Fruit fly (Drosophila melanogaster) whole organism, embryonic: ENCODE results near the gene CG10803.

Experiments used
- Antp ChIP-seq: fragments of 200-800 bp; sonication (Bioruptor generic); optimal IDR thresholded peaks from 3 replicates; lab custom pipeline; 2016; ENCODE audit warnings: missing biosample characterization, missing genetic modification characterization
- Atf-2 ChIP-seq: fragments of 200-800 bp; sonication (Bioruptor generic); optimal IDR thresholded peaks from 2 replicates; lab custom pipeline; 2016; ENCODE audit warnings: missing biosample characterization, missing genetic modification characterization
- B-H1 ChIP-seq: fragments of 200-800 bp; sonication (Bioruptor generic); IDR thresholded peaks from 3 replicates; pipeline ENCODE4 v1.3.6; 2022; ENCODE audit warnings: missing biosample characterization, missing genetic modification characterization
- CG11398 ChIP-seq: fragments of 200-800 bp; sonication (Bioruptor generic); optimal IDR thresholded peaks from 2 replicates; lab custom pipeline; 2016; ENCODE audit warnings: missing biosample characterization, missing genetic modification characterization
- CG11723 ChIP-seq: fragments of 200-800 bp; sonication (Bioruptor generic); optimal IDR thresholded peaks from 2 replicates; lab custom pipeline; 2017; ENCODE audit warnings: missing biosample characterization, mild to moderate bottlenecking, missing genetic modification characterization
- CG12299 ChIP-seq: fragments of 200-800 bp; sonication (Bioruptor generic); optimal IDR thresholded peaks from 2 replicates; lab custom pipeline; 2018; ENCODE audit warnings: missing biosample characterization, mild to moderate bottlenecking, missing genetic modification characterization
- CG12744 ChIP-seq: fragments of 200-800 bp; sonication (Bioruptor generic); optimal IDR thresholded peaks from 2 replicates; lab custom pipeline; 2016; ENCODE audit warnings: missing biosample characterization, missing genetic modification characterization
- CG12942 ChIP-seq: fragments of 200-800 bp; sonication (Bioruptor generic); optimal IDR thresholded peaks from 3 replicates; lab custom pipeline; 2016; ENCODE audit warnings: missing biosample characterization, missing genetic modification characterization
- CG16779 ChIP-seq: fragments of 200-800 bp; sonication (Bioruptor generic); IDR thresholded peaks from 2 replicates; pipeline ENCODE4 v1.3.6; 2022; ENCODE audit warnings: missing biosample characterization, missing genetic modification characterization
- CG17186 ChIP-seq: fragments of 200-800 bp; sonication (Bioruptor generic); optimal IDR thresholded peaks from 3 replicates; lab custom pipeline; 2017; ENCODE audit warnings: missing biosample characterization, missing genetic modification reagents, missing genetic modification characterization
- CG17612 ChIP-seq: fragments of 200-800 bp; sonication (Bioruptor generic); IDR thresholded peaks from 2 replicates; pipeline ENCODE4 v1.3.6; 2022; ENCODE audit warnings: missing biosample characterization, missing genetic modification characterization
- CG2120 ChIP-seq: fragments of 200-800 bp; sonication (Bioruptor generic); optimal IDR thresholded peaks from 3 replicates; lab custom pipeline; 2016; ENCODE audit warnings: missing biosample characterization, missing genetic modification characterization
- CG2129 ChIP-seq: fragments of 200-800 bp; sonication (Bioruptor generic); IDR thresholded peaks from 2 replicates; pipeline ENCODE4 v1.3.6; 2022; ENCODE audit warnings: missing biosample characterization, missing genetic modification characterization; ENCODE audit not compliant: partially characterized antibody
- CG2678 ChIP-seq: fragments of 200-800 bp; sonication (Bioruptor generic); optimal IDR thresholded peaks from 3 replicates; lab custom pipeline; 2019; ENCODE audit warnings: missing biosample characterization, mild to moderate bottlenecking, missing genetic modification characterization, moderate library complexity
- CG30403 ChIP-seq: fragments of 200-800 bp; sonication (Bioruptor generic); optimal IDR thresholded peaks from 3 replicates; lab custom pipeline; 2016; ENCODE audit warnings: missing biosample characterization, missing genetic modification characterization
- CG33213 ChIP-seq: fragments of 200-800 bp; sonication (Bioruptor generic); optimal IDR thresholded peaks from 3 replicates; lab custom pipeline; 2016; ENCODE audit warnings: missing biosample characterization, missing genetic modification characterization
- CG3726 ChIP-seq: fragments of 200-800 bp; sonication (Bioruptor generic); IDR thresholded peaks from 3 replicates; pipeline ENCODE4, ENCODE4 v1.3.6; 2022; ENCODE audit warnings: missing biosample characterization, missing genetic modification characterization
- CG3847 ChIP-seq: fragments of 200-800 bp; sonication (Bioruptor generic); IDR thresholded peaks from 2 replicates; pipeline ENCODE4 v1.3.6; 2022; ENCODE audit warnings: missing biosample characterization, missing genetic modification characterization
- CG4707 ChIP-seq: fragments of 200-800 bp; sonication (Bioruptor generic); optimal IDR thresholded peaks from 2 replicates; lab custom pipeline; 2018; ENCODE audit warnings: missing biosample characterization, mild to moderate bottlenecking, missing genetic modification characterization, moderate library complexity
- CG6175 ChIP-seq: fragments of 200-800 bp; sonication (Bioruptor generic); IDR thresholded peaks from 3 replicates; pipeline ENCODE4 v1.3.6; 2022; ENCODE audit warnings: missing biosample characterization, missing genetic modification characterization
- CG7839 ChIP-seq: fragments of 200-800 bp; sonication (Bioruptor generic); optimal IDR thresholded peaks from 3 replicates; lab custom pipeline; 2018; ENCODE audit warnings: missing biosample characterization, mild to moderate bottlenecking, missing genetic modification characterization, moderate library complexity
- CG8944 ChIP-seq: fragments of 200-800 bp; sonication (Bioruptor generic); optimal IDR thresholded peaks from 3 replicates; lab custom pipeline; 2016; ENCODE audit warnings: missing biosample characterization, missing genetic modification characterization
- CG9609 ChIP-seq: fragments of 200-800 bp; sonication (Bioruptor generic); optimal IDR thresholded peaks from 3 replicates; lab custom pipeline; 2016; ENCODE audit warnings: missing biosample characterization, missing genetic modification characterization
- Deaf1 ChIP-seq: fragments of 200-800 bp; optimal IDR thresholded peaks from 3 replicates; lab custom pipeline; 2019; ENCODE audit warnings: missing biosample characterization, mild to moderate bottlenecking, missing genetic modification characterization, moderate library complexity
- E2f2 ChIP-seq: fragments of 200-800 bp; sonication (Bioruptor generic); IDR thresholded peaks from 2 replicates; pipeline ENCODE4 v1.3.6; 2022; ENCODE audit warnings: missing biosample characterization, missing genetic modification characterization
- Hmr ChIP-seq: fragments of 200-800 bp; sonication (Bioruptor generic); optimal IDR thresholded peaks from 3 replicates; lab custom pipeline; 2017; ENCODE audit warnings: mild to moderate bottlenecking, missing biosample characterization, missing genetic modification reagents, missing genetic modification characterization
- Mes4 ChIP-seq: fragments of 200-800 bp; sonication (Bioruptor generic); optimal IDR thresholded peaks from 2 replicates; lab custom pipeline; 2016; ENCODE audit warnings: missing biosample characterization, missing genetic modification characterization
- NK7.1 ChIP-seq: fragments of 200-800 bp; sonication (Bioruptor generic); optimal IDR thresholded peaks from 3 replicates; lab custom pipeline; 2016; ENCODE audit warnings: missing biosample characterization, missing genetic modification characterization
- PHDP ChIP-seq: fragments of 200-800 bp; sonication (Bioruptor generic); optimal IDR thresholded peaks from 3 replicates; lab custom pipeline; 2018; ENCODE audit warnings: missing biosample characterization, mild to moderate bottlenecking, missing genetic modification characterization, moderate library complexity
- Sox100B ChIP-seq: fragments of 200-800 bp; sonication (Bioruptor generic); optimal IDR thresholded peaks from 3 replicates; lab custom pipeline; 2018; ENCODE audit warnings: missing biosample characterization, mild to moderate bottlenecking, missing genetic modification characterization
- Sry-δ ChIP-seq: fragments of 200-800 bp; sonication (Bioruptor generic); optimal IDR thresholded peaks from 2 replicates; lab custom pipeline; 2016; ENCODE audit warnings: missing biosample characterization, missing genetic modification characterization
- Taf1 ChIP-seq: fragments of 200-800 bp; sonication (Bioruptor generic); IDR thresholded peaks from 2 replicates; pipeline ENCODE4 v1.3.6; 2022; ENCODE audit warnings: missing biosample characterization, missing genetic modification characterization
- Vsx1 ChIP-seq: fragments of 200-800 bp; sonication (Bioruptor generic); optimal IDR thresholded peaks from 2 replicates; lab custom pipeline; 2017; ENCODE audit warnings: missing biosample characterization, mild to moderate bottlenecking, missing genetic modification characterization, missing genetic modification reagents
- ab ChIP-seq: fragments of 200-800 bp; sonication (Bioruptor generic); optimal IDR thresholded peaks from 2 replicates; lab custom pipeline; 2016; ENCODE audit warnings: missing biosample characterization, missing genetic modification characterization
- br ChIP-seq: fragments of >200 bp; optimal IDR thresholded peaks from 2 replicates; lab custom pipeline; 2017
- cwo ChIP-seq: fragments of 200-800 bp; sonication (Bioruptor generic); optimal IDR thresholded peaks from 3 replicates; lab custom pipeline; 2017; ENCODE audit warnings: missing biosample characterization, missing genetic modification characterization, mild to moderate bottlenecking, moderate library complexity, missing genetic modification reagents
- en ChIP-seq: fragments of 200-800 bp; sonication (Bioruptor generic); optimal IDR thresholded peaks from 2 replicates; lab custom pipeline; 2016; ENCODE audit warnings: missing biosample characterization, missing genetic modification characterization
- fru ChIP-seq: fragments of >200 bp; optimal IDR thresholded peaks from 2 replicates; lab custom pipeline; 2017
- ham ChIP-seq: fragments of 200-800 bp; sonication (Bioruptor generic); IDR thresholded peaks from 2 replicates; pipeline ENCODE4 v1.3.6; 2022; ENCODE audit warnings: missing biosample characterization, missing genetic modification characterization
- jing ChIP-seq: fragments of 200-800 bp; sonication (Bioruptor generic); optimal IDR thresholded peaks from 2 replicates; lab custom pipeline; 2018; ENCODE audit warnings: missing biosample characterization, mild to moderate bottlenecking, missing genetic modification characterization
- kah ChIP-seq: fragments of 200-800 bp; sonication (Bioruptor generic); optimal IDR thresholded peaks from 2 replicates; lab custom pipeline; 2018; ENCODE audit warnings: missing biosample characterization, mild to moderate bottlenecking, missing genetic modification characterization
- nerfin-2 ChIP-seq: fragments of 200-800 bp; sonication (Bioruptor generic); IDR thresholded peaks from 2 replicates; pipeline ENCODE4 v1.3.6; 2022; ENCODE audit warnings: missing biosample characterization, missing genetic modification characterization; ENCODE audit not compliant: partially characterized antibody
- odd ChIP-seq: fragments of 200-800 bp; sonication (Bioruptor generic); optimal IDR thresholded peaks from 2 replicates; lab custom pipeline; 2017; ENCODE audit warnings: missing biosample characterization, mild to moderate bottlenecking, missing genetic modification characterization
- onecut ChIP-seq: fragments of 200-800 bp; sonication (Bioruptor generic); IDR thresholded peaks from 2 replicates; pipeline ENCODE4 v1.3.6; 2022; ENCODE audit warnings: missing biosample characterization, missing genetic modification characterization
- phol ChIP-seq: fragments of 200-800 bp; sonication (Bioruptor generic); optimal IDR thresholded peaks from 3 replicates; lab custom pipeline; 2018; ENCODE audit warnings: missing biosample characterization, mild to moderate bottlenecking, missing genetic modification characterization, moderate library complexity
- pita ChIP-seq: fragments of 200-800 bp; sonication (Bioruptor generic); optimal IDR thresholded peaks from 2 replicates; lab custom pipeline; 2017; ENCODE audit warnings: missing biosample characterization, mild to moderate bottlenecking, missing genetic modification characterization
- slbo ChIP-seq: fragments of 200-800 bp; sonication (Bioruptor generic); IDR thresholded peaks from 2 replicates; pipeline ENCODE4 v1.3.6; 2022; ENCODE audit warnings: missing biosample characterization, missing genetic modification characterization
- ssp ChIP-seq: fragments of 200-800 bp; sonication (Bioruptor generic); IDR thresholded peaks from 2 replicates; pipeline ENCODE4 v1.3.6; 2022; ENCODE audit warnings: missing biosample characterization, missing genetic modification characterization
- tna ChIP-seq: fragments of 200-800 bp; sonication (Bioruptor generic); IDR thresholded peaks from 2 replicates; pipeline ENCODE4 v1.3.6; 2022; ENCODE audit warnings: missing biosample characterization, missing genetic modification characterization; ENCODE audit not compliant: partially characterized antibody
- tx ChIP-seq: fragments of 200-800 bp; sonication (Bioruptor generic); optimal IDR thresholded peaks from 2 replicates; lab custom pipeline; 2016; ENCODE audit warnings: missing biosample characterization, missing genetic modification characterization

The CG10803 gene

DNA sequence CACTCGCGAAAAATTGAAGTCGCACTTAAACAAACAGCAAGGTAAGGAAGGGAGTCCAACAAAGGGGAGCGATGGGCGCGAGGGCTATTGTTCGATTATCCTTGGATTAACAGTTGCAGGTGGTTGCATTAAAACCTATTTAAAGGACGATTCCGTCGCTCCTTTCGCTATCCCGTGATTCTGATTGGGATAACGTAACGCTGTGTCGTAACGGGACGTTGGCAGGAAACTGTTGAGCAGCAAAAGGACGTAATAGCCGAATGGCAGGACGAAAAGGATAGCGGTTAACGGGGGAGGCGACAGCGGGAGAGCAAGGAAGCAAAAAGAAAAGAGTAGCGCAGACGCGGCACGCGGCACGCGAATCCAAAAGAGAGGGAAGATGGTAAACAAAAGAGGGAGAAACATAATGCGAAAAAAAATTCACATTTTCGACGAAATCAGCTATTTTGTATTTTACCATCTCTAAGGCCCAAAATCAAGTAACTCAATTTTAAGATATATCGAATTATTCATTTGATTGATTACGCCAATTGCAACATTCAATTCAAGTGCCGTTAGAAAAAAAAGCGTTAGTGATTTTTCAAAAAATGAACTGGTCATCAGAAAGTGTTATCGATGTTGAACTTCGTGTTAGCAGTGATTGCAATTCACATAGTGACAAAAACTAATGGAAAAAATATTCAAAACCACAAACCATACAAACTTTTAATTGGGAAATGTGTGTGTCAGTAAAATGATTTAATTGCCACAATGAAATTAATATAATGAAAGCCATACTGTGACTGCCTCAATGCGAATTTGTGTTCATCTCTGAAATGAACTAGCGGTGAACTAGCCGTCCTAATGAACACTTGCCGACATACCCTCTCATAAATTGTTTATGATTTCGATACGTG is 3.1 kb upstream of the CG10803 start, which contains the start of the genes CG10804 and CG10802 (continued):
- TF ChIP-seq CG11723 (GFP tag; lab: Kevin White, UChicago) = peak; percentile 37
- TF ChIP-seq Deaf1 (tag; lab: Kevin White, UChicago) = no peak
- TF ChIP-seq E2f2 (GFP tag; lab: Robert Waterston, UW) = peak; percentile 71
- no peak for TF ChIP-seq CG4707 (GFP tag; lab: Kevin White, UChicago)
- TF ChIP-seq ssp (GFP tag; lab: Robert Waterston, UW) = peak; percentile 78
- peak; percentile 85 for TF ChIP-seq Antp (GFP tag; lab: Kevin White, UChicago)
- TF ChIP-seq CG3726 (GFP tag; lab: Robert Waterston, UW) = 0 out of 3 replicates have a peak, but pooled peaks have one; percentile 64
- TF ChIP-seq Vsx1 (GFP tag; lab: Kevin White, UChicago) = peak; percentile 32
- TF ChIP-seq CG17186 (GFP tag; lab: Kevin White, UChicago) = peak; percentile 12
- peak; percentile 89 for TF ChIP-seq CG30403 (GFP tag; lab: Kevin White, UChicago)
- TF ChIP-seq onecut (GFP tag; lab: Robert Waterston, UW) = peak; percentile 24; the same call in 1 of the 2 replicates
- TF ChIP-seq ab (GFP tag; lab: Kevin White, UChicago) = peak; percentile 66
- no peak for TF ChIP-seq pita
- peak; percentile 79 for TF ChIP-seq CG9609 (GFP tag; lab: Kevin White, UChicago)
- TF ChIP-seq B-H1 (GFP tag; lab: Robert Waterston, UW) = peak; percentile 79
- peak; percentile 80 for TF ChIP-seq CG8944 (GFP tag; lab: Kevin White, UChicago)
- TF ChIP-seq CG2120 = peak; percentile 92
- TF ChIP-seq phol = peak; percentile 78
- TF ChIP-seq CG6175 (GFP tag; lab: Robert Waterston, UW) = no peak
- no peak for TF ChIP-seq NK7.1 (GFP tag; lab: Kevin White, UChicago)
- no peak for TF ChIP-seq CG16779
- TF ChIP-seq fru (lab: Kevin White, UChicago) = no peak
- TF ChIP-seq PHDP = peak; percentile 58
- TF ChIP-seq ham (GFP tag; lab: Robert Waterston, UW) = no peak
- TF ChIP-seq CG2129 (GFP tag; lab: Robert Waterston, UW) = peak; percentile 49; the same call in 1 of the 2 replicates
- peak; percentile 81 for TF ChIP-seq tx (GFP tag; lab: Kevin White, UChicago)
- TF ChIP-seq Hmr (GFP tag; lab: Kevin White, UChicago) = no peak
- TF ChIP-seq CG12942 (GFP tag; lab: Kevin White, UChicago) = peak; percentile 70
- TF ChIP-seq CG33213 (GFP tag; lab: Kevin White, UChicago) = peak; percentile 81
- TF ChIP-seq jing (GFP tag; lab: Kevin White, UChicago) = peak; percentile 3
- TF ChIP-seq CG12299 (tag; lab: Kevin White, UChicago) = no peak
- TF ChIP-seq nerfin-2 (GFP tag; lab: Robert Waterston, UW) = 0 out of 2 replicates have a peak, but pooled peaks have one; percentile 34
- TF ChIP-seq odd (GFP tag; lab: Kevin White, UChicago) = no peak
- peak; percentile 34 for TF ChIP-seq en (GFP tag; lab: Kevin White, UChicago)
- peak; percentile 24 for TF ChIP-seq cwo (GFP tag; lab: Kevin White, UChicago)
- TF ChIP-seq slbo (GFP tag; lab: Robert Waterston, UW) = peak; percentile 90
- no peak for TF ChIP-seq br (lab: Kevin White, UChicago)
- peak; percentile 85 for TF ChIP-seq Sry-δ (GFP tag; lab: Kevin White, UChicago)
- no peak for TF ChIP-seq kah (GFP tag; lab: Kevin White, UChicago)
- peak; percentile 75 for TF ChIP-seq Atf-2 (GFP tag; lab: Kevin White, UChicago)
- no peak for TF ChIP-seq CG2678 (tag; lab: Kevin White, UChicago)
- peak; percentile 12; the same call in 1 of the 2 replicates for TF ChIP-seq tna (GFP tag; lab: Robert Waterston, UW)
- TF ChIP-seq CG12744 (GFP tag; lab: Kevin White, UChicago) = peak; percentile 62
- no peak for TF ChIP-seq CG7839 (tag; lab: Kevin White, UChicago)
- peak; percentile 79 for TF ChIP-seq CG3847 (GFP tag; lab: Robert Waterston, UW)
- TF ChIP-seq CG17612 = peak; percentile 46; the same call in 1 of the 2 replicates
- TF ChIP-seq CG11398 = peak; percentile 19
- TF ChIP-seq Taf1 (GFP tag; lab: Robert Waterston, UW) = peak; percentile 79
- no peak for TF ChIP-seq Sox100B
- peak; percentile 66 for TF ChIP-seq Mes4 (GFP tag; lab: Kevin White, UChicago)
